Fruit fly (Drosophila melanogaster) whole organism, embryonic: ENCODE measurements around the gene Ogdh.

Source experiments
- B-H1 ChIP-seq: fragments of 200-800 bp; sonication (Bioruptor generic); IDR thresholded peaks from 3 replicates; pipeline ENCODE4 v1.3.6; 2022; ENCODE audit warnings: missing biosample characterization, missing genetic modification characterization
- CG10147 ChIP-seq: fragments of 200-800 bp; sonication (Bioruptor generic); optimal IDR thresholded peaks from 2 replicates; lab custom pipeline; 2019; ENCODE audit warnings: missing biosample characterization, mild to moderate bottlenecking, missing genetic modification characterization, moderate library complexity
- CG10462 ChIP-seq: fragments of 200-800 bp; sonication (Bioruptor generic); optimal IDR thresholded peaks from 2 replicates; lab custom pipeline; 2016; ENCODE audit warnings: missing biosample characterization, missing genetic modification characterization
- CG11247 ChIP-seq: fragments of 200-800 bp; sonication (Bioruptor generic); IDR thresholded peaks from 2 replicates; pipeline ENCODE4 v1.3.6; 2022; ENCODE audit warnings: missing biosample characterization, missing genetic modification characterization
- CG11398 ChIP-seq: fragments of 200-800 bp; sonication (Bioruptor generic); optimal IDR thresholded peaks from 2 replicates; lab custom pipeline; 2016; ENCODE audit warnings: missing biosample characterization, missing genetic modification characterization
- CG12299 ChIP-seq: fragments of 200-800 bp; sonication (Bioruptor generic); optimal IDR thresholded peaks from 2 replicates; lab custom pipeline; 2018; ENCODE audit warnings: missing biosample characterization, mild to moderate bottlenecking, missing genetic modification characterization
- CG12744 ChIP-seq: fragments of 200-800 bp; sonication (Bioruptor generic); optimal IDR thresholded peaks from 2 replicates; lab custom pipeline; 2016; ENCODE audit warnings: missing biosample characterization, missing genetic modification characterization
- CG14965 ChIP-seq: fragments of 200-800 bp; sonication (Bioruptor generic); optimal IDR thresholded peaks from 2 replicates; lab custom pipeline; 2016; ENCODE audit warnings: missing biosample characterization, missing genetic modification characterization, borderline replicate concordance
- CG17328 ChIP-seq: fragments of 200-800 bp; sonication (Bioruptor generic); IDR thresholded peaks from 2 replicates; pipeline ENCODE4 v1.3.6; 2022; ENCODE audit warnings: missing biosample characterization, missing genetic modification characterization
- CG2129 ChIP-seq: fragments of 200-800 bp; sonication (Bioruptor generic); IDR thresholded peaks from 2 replicates; pipeline ENCODE4 v1.3.6; 2022; ENCODE audit warnings: missing biosample characterization, missing genetic modification characterization; ENCODE audit not compliant: partially characterized antibody
- CG30403 ChIP-seq: fragments of 200-800 bp; sonication (Bioruptor generic); optimal IDR thresholded peaks from 3 replicates; lab custom pipeline; 2016; ENCODE audit warnings: missing biosample characterization, missing genetic modification characterization
- CG7372 ChIP-seq: fragments of 200-800 bp; sonication (Bioruptor generic); IDR thresholded peaks from 2 replicates; pipeline ENCODE4 v1.3.6; 2022; ENCODE audit warnings: missing biosample characterization, missing genetic modification characterization
- CG7963 ChIP-seq: fragments of 200-800 bp; sonication (Bioruptor generic); IDR thresholded peaks from 3 replicates; pipeline ENCODE4 v1.3.6; 2022; ENCODE audit warnings: missing biosample characterization, missing genetic modification characterization; ENCODE audit not compliant: partially characterized antibody
- CoRest ChIP-seq: fragments of 200-800 bp; sonication (Bioruptor generic); optimal IDR thresholded peaks from 3 replicates; lab custom pipeline; 2018; ENCODE audit warnings: missing biosample characterization, mild to moderate bottlenecking, missing genetic modification characterization, moderate library complexity
- Dll ChIP-seq: fragments of 200-800 bp; sonication (Bioruptor generic); IDR thresholded peaks from 4 replicates; pipeline ENCODE4 v1.3.6; 2022; ENCODE audit warnings: missing biosample characterization, missing genetic modification characterization; ENCODE audit not compliant: partially characterized antibody
- Dp ChIP-seq: fragments of 200-800 bp; sonication (Bioruptor generic); optimal IDR thresholded peaks from 2 replicates; lab custom pipeline; 2018; ENCODE audit warnings: missing biosample characterization, mild to moderate bottlenecking, missing genetic modification characterization, moderate library complexity
- Fer2 ChIP-seq: fragments of 200-800 bp; sonication (Bioruptor generic); optimal IDR thresholded peaks from 2 replicates; lab custom pipeline; 2018; ENCODE audit warnings: missing biosample characterization, mild to moderate bottlenecking, missing genetic modification characterization, moderate library complexity
- Gug ChIP-seq: fragments of 200-800 bp; sonication (Bioruptor generic); IDR thresholded peaks from 4 replicates; pipeline ENCODE4 v1.3.6; 2022; ENCODE audit warnings: missing biosample characterization, missing genetic modification characterization
- HLHmδ ChIP-seq: fragments of 200-800 bp; sonication (Bioruptor generic); optimal IDR thresholded peaks from 2 replicates; lab custom pipeline; 2018; ENCODE audit warnings: missing biosample characterization, mild to moderate bottlenecking, missing genetic modification characterization, moderate library complexity
- Hr51 ChIP-seq, 2 experiments: fragments of 200-800 bp; sonication (Bioruptor generic); optimal IDR thresholded peaks; 2 replicates in 1 of 2; 3 replicates in 1 of 2; lab custom pipeline; 2016 to 2018; ENCODE audit warnings: missing biosample characterization in 2 of 2, missing genetic modification characterization in 2 of 2, mild to moderate bottlenecking in 1 of 2, moderate library complexity in 1 of 2
- Lpt ChIP-seq: fragments of >200 bp; optimal IDR thresholded peaks from 2 replicates; lab custom pipeline; 2018; ENCODE audit warnings: missing biosample characterization, missing genetic modification characterization
- Med ChIP-seq: fragments of 200-800 bp; sonication (Bioruptor generic); peaks from one replicate; lab custom pipeline; 2016; ENCODE audit warnings: missing biosample characterization, missing genetic modification characterization, mild to moderate bottlenecking, inconsistent platforms, moderate library complexity
- Mes4 ChIP-seq: fragments of 200-800 bp; sonication (Bioruptor generic); optimal IDR thresholded peaks from 2 replicates; lab custom pipeline; 2016; ENCODE audit warnings: missing biosample characterization, missing genetic modification characterization
- Mrtf ChIP-seq: fragments of 200-800 bp; sonication (Bioruptor generic); IDR thresholded peaks from 3 replicates; pipeline ENCODE4 v1.3.6; 2022; ENCODE audit warnings: missing biosample characterization, missing genetic modification characterization
- Myb ChIP-seq: fragments of 200-800 bp; sonication (Bioruptor generic); optimal IDR thresholded peaks from 2 replicates; lab custom pipeline; 2016; ENCODE audit warnings: missing biosample characterization, missing genetic modification characterization
- NC2β ChIP-seq: fragments of 200-800 bp; sonication (Bioruptor generic); optimal IDR thresholded peaks from 2 replicates; lab custom pipeline; 2016; ENCODE audit warnings: missing biosample characterization, missing genetic modification characterization
- Six4 ChIP-seq: fragments of 200-800 bp; sonication (Bioruptor generic); optimal IDR thresholded peaks from 2 replicates; lab custom pipeline; 2016; ENCODE audit warnings: missing biosample characterization, missing genetic modification characterization
- Taf1 ChIP-seq: fragments of 200-800 bp; sonication (Bioruptor generic); IDR thresholded peaks from 2 replicates; pipeline ENCODE4 v1.3.6; 2022; ENCODE audit warnings: missing biosample characterization, missing genetic modification characterization
- abd-A ChIP-seq: fragments of 200-800 bp; sonication (Bioruptor generic); optimal IDR thresholded peaks from 3 replicates; lab custom pipeline; 2019; ENCODE audit warnings: missing biosample characterization, mild to moderate bottlenecking, missing genetic modification characterization, moderate library complexity
- chm ChIP-seq: fragments of 200-800 bp; sonication (Bioruptor generic); IDR thresholded peaks from 2 replicates; pipeline ENCODE4 v1.3.6; 2022; ENCODE audit warnings: missing biosample characterization, missing genetic modification characterization
- ci ChIP-seq: fragments of 200-800 bp; sonication (Bioruptor generic); IDR thresholded peaks from 3 replicates; pipeline ENCODE4 v1.3.6; 2022; ENCODE audit warnings: missing biosample characterization, missing genetic modification characterization
- croc ChIP-seq: fragments of 200-800 bp; sonication (Bioruptor generic); conservative IDR thresholded peaks from 3 replicates; pipeline ENCODE4 v1.3.6; 2022; ENCODE audit warnings: missing biosample characterization, missing genetic modification characterization
- her ChIP-seq: fragments of 200-800 bp; sonication (Bioruptor generic); optimal IDR thresholded peaks from 2 replicates; lab custom pipeline; 2016; ENCODE audit warnings: missing biosample characterization, missing genetic modification characterization
- kay ChIP-seq: fragments of 200-800 bp; sonication (Bioruptor generic); optimal IDR thresholded peaks from 2 replicates; lab custom pipeline; 2016; ENCODE audit warnings: missing biosample characterization, missing genetic modification characterization
- kni ChIP-seq: fragments of 200-800 bp; sonication (Bioruptor generic); optimal IDR thresholded peaks from 3 replicates; lab custom pipeline; 2017; ENCODE audit warnings: mild to moderate bottlenecking, missing biosample characterization, missing genetic modification reagents, missing genetic modification characterization
- lilli ChIP-seq: fragments of 200-800 bp; sonication (Bioruptor generic); optimal IDR thresholded peaks from 3 replicates; lab custom pipeline; 2016; ENCODE audit warnings: missing biosample characterization, missing genetic modification characterization
- nau ChIP-seq: fragments of 200-800 bp; sonication (Bioruptor generic); optimal IDR thresholded peaks from 3 replicates; lab custom pipeline; 2017; ENCODE audit warnings: missing biosample characterization, mild to moderate bottlenecking, missing genetic modification characterization, missing genetic modification reagents
- pnt ChIP-seq: fragments of 200-800 bp; sonication (Bioruptor generic); optimal IDR thresholded peaks from 3 replicates; lab custom pipeline; 2016; ENCODE audit warnings: missing biosample characterization, missing genetic modification characterization
- slp2 ChIP-seq: fragments of 200-800 bp; sonication (Bioruptor generic); optimal IDR thresholded peaks from 2 replicates; lab custom pipeline; 2016; ENCODE audit warnings: missing biosample characterization, missing genetic modification characterization
- tin ChIP-seq: fragments of 200-800 bp; sonication (Bioruptor generic); optimal IDR thresholded peaks from 3 replicates; lab custom pipeline; 2016; ENCODE audit warnings: missing biosample characterization, missing genetic modification characterization
- tio ChIP-seq: fragments of 200-800 bp; sonication (Bioruptor generic); optimal IDR thresholded peaks from 2 replicates; lab custom pipeline; 2017; ENCODE audit warnings: missing biosample characterization, missing genetic modification characterization, inconsistent platforms
- tll ChIP-seq, 2 experiments: fragments of 200-800 bp in 1 of 2; fragments of >200 bp in 1 of 2; sonication (Bioruptor generic) in 1 of 2; optimal IDR thresholded peaks; 2 replicates each; lab custom pipeline; 2017 to 2019; ENCODE audit warnings: missing biosample characterization in 2 of 2, missing genetic modification characterization in 2 of 2, mild to moderate bottlenecking in 1 of 2, moderate library complexity in 1 of 2
- unc-4 ChIP-seq: fragments of 200-800 bp; sonication (Bioruptor generic); IDR thresholded peaks from 2 replicates; pipeline ENCODE4 v1.3.6; 2022; ENCODE audit warnings: missing biosample characterization, missing genetic modification characterization; ENCODE audit not compliant: partially characterized antibody
- unpg ChIP-seq: fragments of 200-800 bp; sonication (Bioruptor generic); optimal IDR thresholded peaks from 3 replicates; lab custom pipeline; 2018; ENCODE audit warnings: missing biosample characterization, mild to moderate bottlenecking, missing genetic modification characterization, moderate library complexity
- zen2 ChIP-seq: fragments of 200-800 bp; sonication (Bioruptor generic); IDR thresholded peaks from 3 replicates; pipeline ENCODE4 v1.3.6; 2022; ENCODE audit warnings: missing biosample characterization, missing genetic modification characterization; ENCODE audit not compliant: partially characterized antibody
- zf30C ChIP-seq: fragments of 200-800 bp; sonication (Bioruptor generic); optimal IDR thresholded peaks from 3 replicates; lab custom pipeline; 2018; ENCODE audit warnings: missing biosample characterization, mild to moderate bottlenecking, missing genetic modification characterization
- zfh1 ChIP-seq: fragments of 200-800 bp; sonication (Bioruptor generic); IDR thresholded peaks from 3 replicates; pipeline ENCODE4 v1.3.6; 2022; ENCODE audit warnings: missing biosample characterization, missing genetic modification characterization

The Ogdh gene

dm6 chr3L:16986062-16987013 lies 31.7 kb downstream of the Ogdh start (continued):
- TF ChIP-seq Fer2 (tag; lab: Kevin White, UChicago) (no peak), Hr51 (GFP tag; optimal IDR thresholded peaks at IDR 0.05; lab: Kevin White, UChicago) (peak; percentile 18 to 64), CoRest (peak; percentile 71), CG11398 (GFP tag; lab: Kevin White, UChicago) (no peak), CG14965 (GFP tag; lab: Kevin White, UChicago) (no peak), slp2 (GFP tag; lab: Kevin White, UChicago) (no peak), B-H1 (0 out of 3 replicates have a peak, but pooled peaks have one; percentile 22), her (GFP tag; lab: Kevin White, UChicago) (no peak), Mrtf (peak; percentile 65; the same call in 2 of the 3 replicates), CG12744 (no peak), CG2129 (no peak), tin (GFP tag; lab: Kevin White, UChicago) (peak; percentile 48), lilli (peak; percentile 42), pnt (GFP tag; lab: Kevin White, UChicago) (no peak), CG10147 (GFP tag; lab: Kevin White, UChicago) (peak; percentile 37), Lpt (GFP tag; lab: Kevin White, UChicago) (no peak), Six4 (GFP tag; lab: Kevin White, UChicago) (peak; percentile 5), zf30C (GFP tag; lab: Kevin White, UChicago) (no peak), Med (GFP tag; lab: Kevin White, UChicago) (peak; percentile 79), unc-4 (GFP tag; lab: Robert Waterston, UW) (no peak), Mes4 (GFP tag; lab: Kevin White, UChicago) (no peak), tll (GFP tag; optimal IDR thresholded peaks at IDR 0.05; lab: Kevin White, UChicago) (no peak), Myb (GFP tag; lab: Kevin White, UChicago) (no peak), Gug (GFP tag; lab: Robert Waterston, UW) (peak; percentile 61; the same call in 2 of the 4 replicates), CG10462 (GFP tag; lab: Kevin White, UChicago) (peak; percentile 18), HLHmδ (GFP tag; lab: Kevin White, UChicago) (no peak), unpg (GFP tag; lab: Kevin White, UChicago) (peak; percentile 9), zfh1 (peak; percentile 54; the same call in 2 of the 3 replicates), CG7372 (GFP tag; lab: Robert Waterston, UW) (0 out of 2 replicates have a peak, but pooled peaks have one; percentile 23), CG30403 (peak; percentile 77), Dll (peak; percentile 32; the same call in 2 of the 4 replicates), kay (peak; percentile 38), Taf1 (GFP tag; lab: Robert Waterston, UW) (no peak), abd-A (peak; percentile 56), kni (no peak), ci (GFP tag; lab: Robert Waterston, UW) (peak; percentile 72; the same call in 2 of the 3 replicates), CG11247 (GFP tag; lab: Robert Waterston, UW) (peak; percentile 49; the same call in 1 of the 2 replicates), Dp (GFP tag; lab: Kevin White, UChicago) (no peak), tio (GFP tag; lab: Kevin White, UChicago) (peak; percentile 73), CG12299 (tag; lab: Kevin White, UChicago) (no peak), nau (GFP tag; lab: Kevin White, UChicago) (peak; percentile 46), croc (0 out of 3 replicates have a peak, but pooled peaks have one; percentile 24), chm (0 out of 2 replicates have a peak, but pooled peaks have one; percentile 50), zen2 (GFP tag; lab: Robert Waterston, UW) (no peak), CG17328 (GFP tag; lab: Robert Waterston, UW) (0 out of 2 replicates have a peak, but pooled peaks have one; percentile 43), CG7963 (GFP tag; lab: Robert Waterston, UW) (no peak), NC2β (GFP tag; lab: Kevin White, UChicago) (no peak)
